Worm (Caenorhabditis elegans) whole organism, midembryonic: ENCODE results near the gene T22B7.22.

Experiments
- T22C8.4 ChIP-seq: fragments of 200-800 bp; sonication (Bioruptor generic); IDR thresholded peaks from 2 replicates; pipeline ENCODE4 v1.3.6; 2022; ENCODE audit warnings: missing genetic modification characterization, missing compliant biosample characterization
- cog-1 ChIP-seq: sonication (generic microtip); optimal IDR thresholded peaks from 2 replicates; lab custom pipeline; 2016; ENCODE audit warnings: missing genetic modification characterization, missing compliant biosample characterization
- flt-1 ChIP-seq: fragments of 200-800 bp; sonication (Bioruptor generic); IDR thresholded peaks from 2 replicates; pipeline ENCODE4 v1.3.6; 2022; ENCODE audit warnings: missing genetic modification characterization, missing compliant biosample characterization
- klf-2 ChIP-seq: fragments of 200-800 bp; sonication (Bioruptor generic); conservative IDR thresholded peaks from 2 replicates; pipeline ENCODE4 v1.3.6; 2022; ENCODE audit warnings: missing genetic modification reagents, missing genetic modification characterization, missing compliant biosample characterization
- med-1 ChIP-seq: sonication (generic microtip); optimal IDR thresholded peaks from 2 replicates; lab custom pipeline; 2017; ENCODE audit warnings: missing genetic modification characterization, mild to moderate bottlenecking, missing compliant biosample characterization, antibody characterized with exemption, missing genetic modification reagents; ENCODE audit not compliant: insufficient read depth
- ref-1 ChIP-seq: fragments of 200-800 bp; sonication (Bioruptor generic); conservative IDR thresholded peaks from 2 replicates; pipeline ENCODE4 v1.3.6; 2022; ENCODE audit warnings: missing genetic modification reagents, missing genetic modification characterization, missing compliant biosample characterization
- tab-1 ChIP-seq: fragments of 200-800 bp; sonication (Bioruptor generic); IDR thresholded peaks from 2 replicates; pipeline ENCODE4 v1.3.6; 2022; ENCODE audit warnings: missing genetic modification characterization, missing compliant biosample characterization
- ztf-23 ChIP-seq: fragments of 200-800 bp; sonication (Bioruptor generic); IDR thresholded peaks from 2 replicates; pipeline ENCODE4 v1.3.6; 2022; ENCODE audit warnings: missing genetic modification reagents, missing genetic modification characterization, missing compliant biosample characterization
- ztf-29 ChIP-seq: fragments of 200-800 bp; sonication (Bioruptor generic); IDR thresholded peaks from 2 replicates; pipeline ENCODE4 v1.3.6; 2022; ENCODE audit warnings: missing genetic modification reagents, missing genetic modification characterization, missing compliant biosample characterization

T22B7.22 gene

ce11 chrX:5699555-5699954, 39.8 kb downstream of the T22B7.22 start:
- TF ChIP-seq flt-1 (GFP tag; lab: Robert Waterston, UW), result no peak
- no peak for TF ChIP-seq med-1 (GFP tag; lab: Kevin White, UChicago)
- TF ChIP-seq klf-2, result no peak
- no peak for TF ChIP-seq cog-1 (tag; lab: Kevin White, UChicago)

DNA sequence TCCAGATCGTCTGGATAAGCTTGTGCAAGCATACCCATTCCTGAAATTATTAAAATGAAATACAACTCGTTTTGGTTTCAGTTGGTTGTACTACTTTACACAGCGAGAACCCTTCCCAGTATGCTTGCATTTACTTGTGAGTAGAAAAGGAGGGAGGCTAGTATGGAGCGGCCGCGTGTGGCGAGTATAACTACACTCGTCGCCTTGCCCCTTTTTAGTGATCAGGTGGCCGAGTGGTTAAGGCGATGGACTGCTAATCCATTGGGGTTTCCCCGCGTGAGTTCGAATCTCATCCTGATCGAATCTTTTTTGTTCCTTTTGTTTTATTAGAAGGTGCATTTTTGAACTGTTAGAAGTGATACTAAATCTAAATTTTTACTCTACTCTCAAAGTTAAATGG, 48.0 kb downstream of the T22B7.22 start:
- TF ChIP-seq ztf-29 (GFP tag; lab: Robert Waterston, UW) (peak; percentile 92), klf-2 (peak; percentile 92), T22C8.4 (GFP tag; lab: Robert Waterston, UW) (peak; percentile 97), cog-1 (tag; lab: Kevin White, UChicago) (peak; percentile 77), flt-1 (GFP tag; lab: Robert Waterston, UW) (peak; percentile 99), tab-1 (peak; percentile 98), ztf-23 (GFP tag; lab: Robert Waterston, UW) (peak; percentile 97), ref-1 (GFP tag; lab: Robert Waterston, UW) (peak; percentile 92), med-1 (GFP tag; lab: Kevin White, UChicago) (peak; percentile 81)

- TF ChIP-seq cog-1 (tag; lab: Kevin White, UChicago) (no peak), ztf-23 (GFP tag; lab: Robert Waterston, UW) (no peak), flt-1 (GFP tag; lab: Robert Waterston, UW) (no peak), med-1 (GFP tag; lab: Kevin White, UChicago) (no peak), ztf-29 (GFP tag; lab: Robert Waterston, UW) (no peak), ref-1 (GFP tag; lab: Robert Waterston, UW) (no peak), klf-2 (no peak), tab-1 (no peak), T22C8.4 (GFP tag; lab: Robert Waterston, UW) (no peak)
Measured at ce11 chrX:5709205-5709604, 49.4 kb downstream of the T22B7.22 start.
